Worm (Caenorhabditis elegans): ENCODE results near the gene bus-5.

DNA sequence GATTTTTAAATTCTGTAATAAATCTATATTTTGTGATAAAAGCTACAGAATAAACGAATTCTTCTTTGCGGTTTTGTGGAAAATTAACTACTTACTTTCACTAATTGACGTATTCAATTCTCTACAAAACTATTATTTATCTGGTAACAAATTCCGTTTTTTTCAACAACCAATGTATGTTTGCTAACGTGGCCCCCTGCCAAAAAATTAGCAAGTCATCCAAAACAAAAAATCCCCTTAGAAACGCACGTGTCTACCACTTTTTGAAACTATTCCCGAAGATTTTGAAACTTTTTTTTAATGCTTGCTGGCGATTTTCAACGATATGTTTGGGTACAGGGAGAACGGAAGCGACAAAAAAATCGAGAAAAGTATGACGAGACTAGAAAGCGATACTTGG is 27.9 kb downstream of the bus-5 start, which contains the start of gene F49H12.2:
- TF ChIP-seq ztf-11 (tag; optimal IDR thresholded peaks at IDR 0.05) (no peak), dmd-8 (GFP tag; IDR thresholded peaks at IDR 0.05) (no peak), nhr-28 (tag; optimal IDR thresholded peaks at IDR 0.05) (no peak), pqm-1 (tag; optimal IDR thresholded peaks at IDR 0.05) (no peak), lin-39 (tag; optimal IDR thresholded peaks at IDR 0.05) (no peak), nhr-6 (tag; optimal IDR thresholded peaks at IDR 0.05) (no peak)

All from whole organism, L4 larva.